Fruit fly (Drosophila melanogaster) whole organism, embryonic: ENCODE results near the gene RpS26.
A peak's percentile ranks its signal among the peaks of the same experiment; 100 is the strongest.

Experiments used
- Ada2b ChIP-seq: fragments of 200-800 bp; sonication (Bioruptor generic); IDR thresholded peaks from 2 replicates; pipeline ENCODE4 v1.3.6; 2022; ENCODE audit warnings: missing biosample characterization, missing genetic modification characterization
- B-H2 ChIP-seq: fragments of 200-800 bp; sonication (Bioruptor generic); optimal IDR thresholded peaks from 2 replicates; lab custom pipeline; 2018; ENCODE audit warnings: missing biosample characterization, mild to moderate bottlenecking, missing genetic modification characterization
- C15 ChIP-seq: fragments of 200-800 bp; sonication (Bioruptor generic); IDR thresholded peaks from 3 replicates; pipeline ENCODE4 v1.3.6; 2022; ENCODE audit warnings: missing biosample characterization, missing genetic modification characterization
- CG10543 ChIP-seq: fragments of 200-800 bp; sonication (Bioruptor generic); optimal IDR thresholded peaks from 3 replicates; lab custom pipeline; 2017; ENCODE audit warnings: missing biosample characterization, mild to moderate bottlenecking, missing genetic modification characterization, moderate library complexity
- CG11093 ChIP-seq: fragments of 200-800 bp; sonication (Bioruptor generic); IDR thresholded peaks from 3 replicates; pipeline ENCODE4 v1.3.6; 2022; ENCODE audit warnings: missing biosample characterization, missing genetic modification characterization
- CG11456 ChIP-seq: fragments of 200-800 bp; sonication (Bioruptor generic); IDR thresholded peaks from 3 replicates; pipeline ENCODE4 v1.3.6; 2022; ENCODE audit warnings: missing biosample characterization, missing genetic modification characterization
- CG11695 ChIP-seq: fragments of 200-800 bp; sonication (Bioruptor generic); IDR thresholded peaks from 3 replicates; pipeline ENCODE4 v1.3.6; 2022; ENCODE audit warnings: missing biosample characterization, missing genetic modification characterization
- CG12299 ChIP-seq: fragments of 200-800 bp; sonication (Bioruptor generic); optimal IDR thresholded peaks from 2 replicates; lab custom pipeline; 2018; ENCODE audit warnings: missing biosample characterization, mild to moderate bottlenecking, missing genetic modification characterization
- CG15011 ChIP-seq: fragments of 200-800 bp; sonication (Bioruptor generic); optimal IDR thresholded peaks from 3 replicates; lab custom pipeline; 2018; ENCODE audit warnings: missing biosample characterization, mild to moderate bottlenecking, missing genetic modification characterization
- CG1529 ChIP-seq: fragments of 200-800 bp; sonication (Bioruptor generic); optimal IDR thresholded peaks from 3 replicates; lab custom pipeline; 2018; ENCODE audit warnings: missing biosample characterization, missing genetic modification characterization
- CG1602 ChIP-seq: fragments of 200-800 bp; sonication (Bioruptor generic); optimal IDR thresholded peaks from 3 replicates; lab custom pipeline; 2016; ENCODE audit warnings: missing biosample characterization, missing genetic modification characterization
- CG17829 ChIP-seq: fragments of 200-800 bp; optimal IDR thresholded peaks from 2 replicates; lab custom pipeline; 2019; ENCODE audit warnings: missing biosample characterization, mild to moderate bottlenecking, missing genetic modification characterization, moderate library complexity
- CG2120 ChIP-seq: fragments of 200-800 bp; sonication (Bioruptor generic); optimal IDR thresholded peaks from 3 replicates; lab custom pipeline; 2016; ENCODE audit warnings: missing biosample characterization, missing genetic modification characterization
- CG2129 ChIP-seq: fragments of 200-800 bp; sonication (Bioruptor generic); IDR thresholded peaks from 2 replicates; pipeline ENCODE4 v1.3.6; 2022; ENCODE audit warnings: missing biosample characterization, missing genetic modification characterization; ENCODE audit not compliant: partially characterized antibody
- CG32532 ChIP-seq: fragments of 200-800 bp; sonication (Bioruptor generic); IDR thresholded peaks from 2 replicates; pipeline ENCODE4 v1.3.6; 2022; ENCODE audit warnings: missing biosample characterization, missing genetic modification characterization
- CG4707 ChIP-seq: fragments of 200-800 bp; sonication (Bioruptor generic); optimal IDR thresholded peaks from 2 replicates; lab custom pipeline; 2018; ENCODE audit warnings: missing biosample characterization, mild to moderate bottlenecking, missing genetic modification characterization, moderate library complexity
- CG5245 ChIP-seq: fragments of 200-800 bp; sonication (Bioruptor generic); optimal IDR thresholded peaks from 3 replicates; lab custom pipeline; 2016; ENCODE audit warnings: missing biosample characterization, missing genetic modification characterization
- CG7928 ChIP-seq: fragments of 200-800 bp; sonication (Bioruptor generic); optimal IDR thresholded peaks from 2 replicates; lab custom pipeline; 2017; ENCODE audit warnings: missing biosample characterization, mild to moderate bottlenecking, missing genetic modification characterization
- CG9876 ChIP-seq: fragments of 200-800 bp; sonication (Bioruptor generic); optimal IDR thresholded peaks from 2 replicates; lab custom pipeline; 2016; ENCODE audit warnings: missing biosample characterization, missing genetic modification characterization
- Dll ChIP-seq: fragments of 200-800 bp; sonication (Bioruptor generic); IDR thresholded peaks from 4 replicates; pipeline ENCODE4 v1.3.6; 2022; ENCODE audit warnings: missing biosample characterization, missing genetic modification characterization; ENCODE audit not compliant: partially characterized antibody
- Dref ChIP-seq: fragments of 200-800 bp; sonication (Bioruptor generic); IDR thresholded peaks from 2 replicates; pipeline ENCODE4 v1.3.6; 2022; ENCODE audit warnings: missing biosample characterization, missing genetic modification characterization
- Ets65A ChIP-seq: fragments of 200-800 bp; sonication (Bioruptor generic); peaks from one replicate; lab custom pipeline; 2016; ENCODE audit warnings: missing biosample characterization, missing genetic modification characterization
- HLH4C ChIP-seq: fragments of 200-800 bp; sonication (Bioruptor generic); IDR thresholded peaks from 3 replicates; pipeline ENCODE4 v1.3.6; 2022; ENCODE audit warnings: missing biosample characterization, missing genetic modification characterization; ENCODE audit not compliant: partially characterized antibody
- Hr78 ChIP-seq, 2 experiments: fragments of 200-800 bp in 1 of 2; fragments of >200 bp in 1 of 2; sonication (Bioruptor generic) in 1 of 2; optimal IDR thresholded peaks; 2 replicates each; lab custom pipeline; 2017 to 2019; ENCODE audit warnings: missing biosample characterization in 2 of 2, missing genetic modification characterization in 2 of 2, mild to moderate bottlenecking in 1 of 2, moderate library complexity in 1 of 2
- Kr ChIP-seq: fragments of 200-800 bp; sonication (Bioruptor generic); optimal IDR thresholded peaks from 2 replicates; lab custom pipeline; 2017; ENCODE audit warnings: missing biosample characterization, mild to moderate bottlenecking, missing genetic modification characterization
- Oaz ChIP-seq: fragments of 200-800 bp; sonication (Bioruptor generic); IDR thresholded peaks from 2 replicates; pipeline ENCODE4 v1.3.6; 2022; ENCODE audit warnings: missing biosample characterization, missing genetic modification characterization
- Opbp ChIP-seq: fragments of 200-800 bp; sonication (Bioruptor generic); IDR thresholded peaks from 3 replicates; pipeline ENCODE4 v1.3.6; 2022; ENCODE audit warnings: missing biosample characterization, missing genetic modification characterization; ENCODE audit not compliant: partially characterized antibody
- Sry-β ChIP-seq: fragments of 200-800 bp; sonication (Bioruptor generic); optimal IDR thresholded peaks from 2 replicates; lab custom pipeline; 2018; ENCODE audit warnings: missing biosample characterization, mild to moderate bottlenecking, missing genetic modification characterization, moderate library complexity
- Vsx1 ChIP-seq: fragments of 200-800 bp; sonication (Bioruptor generic); optimal IDR thresholded peaks from 2 replicates; lab custom pipeline; 2017; ENCODE audit warnings: missing biosample characterization, mild to moderate bottlenecking, missing genetic modification characterization, missing genetic modification reagents
- amos ChIP-seq: fragments of 200-800 bp; sonication (Bioruptor generic); IDR thresholded peaks from 2 replicates; pipeline ENCODE4 v1.3.6; 2022; ENCODE audit warnings: missing biosample characterization, missing genetic modification characterization; ENCODE audit not compliant: partially characterized antibody
- ap ChIP-seq: fragments of 200-800 bp; sonication (Bioruptor generic); IDR thresholded peaks from 2 replicates; pipeline ENCODE4 v1.3.6; 2022; ENCODE audit warnings: missing biosample characterization, missing genetic modification characterization
- ash1 ChIP-seq: fragments of 200-800 bp; sonication (Bioruptor generic); optimal IDR thresholded peaks from 2 replicates; lab custom pipeline; 2018; ENCODE audit warnings: missing biosample characterization, mild to moderate bottlenecking, missing genetic modification characterization
- cato ChIP-seq: fragments of 200-800 bp; sonication (Bioruptor generic); optimal IDR thresholded peaks from 2 replicates; lab custom pipeline; 2016; ENCODE audit warnings: missing biosample characterization, missing genetic modification characterization, borderline replicate concordance
- cwo ChIP-seq: fragments of 200-800 bp; sonication (Bioruptor generic); optimal IDR thresholded peaks from 3 replicates; lab custom pipeline; 2017; ENCODE audit warnings: missing biosample characterization, missing genetic modification characterization, mild to moderate bottlenecking, moderate library complexity, missing genetic modification reagents
- emc ChIP-seq: fragments of 200-800 bp; sonication (Bioruptor generic); optimal IDR thresholded peaks from 2 replicates; lab custom pipeline; 2016; ENCODE audit warnings: missing biosample characterization, missing genetic modification characterization
- gsb ChIP-seq: fragments of 200-800 bp; sonication (Bioruptor generic); IDR thresholded peaks from 2 replicates; pipeline ENCODE4 v1.3.6; 2022; ENCODE audit warnings: missing biosample characterization, missing genetic modification characterization
- inv ChIP-seq: fragments of 200-800 bp; sonication (Bioruptor generic); IDR thresholded peaks from 2 replicates; pipeline ENCODE4 v1.3.6; 2022; ENCODE audit warnings: missing biosample characterization, missing genetic modification characterization; ENCODE audit not compliant: partially characterized antibody
- lilli ChIP-seq: fragments of 200-800 bp; sonication (Bioruptor generic); optimal IDR thresholded peaks from 3 replicates; lab custom pipeline; 2016; ENCODE audit warnings: missing biosample characterization, missing genetic modification characterization
- mirr ChIP-seq: fragments of 200-800 bp; sonication (Bioruptor generic); optimal IDR thresholded peaks from 3 replicates; lab custom pipeline; 2018; ENCODE audit warnings: missing biosample characterization, mild to moderate bottlenecking, missing genetic modification characterization
- nmo ChIP-seq: fragments of 200-800 bp; sonication (Bioruptor generic); optimal IDR thresholded peaks from 2 replicates; lab custom pipeline; 2018; ENCODE audit warnings: missing biosample characterization, mild to moderate bottlenecking, missing genetic modification characterization, moderate library complexity
- org-1 ChIP-seq: fragments of 200-800 bp; sonication (Bioruptor generic); optimal IDR thresholded peaks from 2 replicates; lab custom pipeline; 2017; ENCODE audit warnings: missing biosample characterization, missing genetic modification characterization
- pb ChIP-seq: fragments of 200-800 bp; sonication (Bioruptor generic); optimal IDR thresholded peaks from 3 replicates; lab custom pipeline; 2016; ENCODE audit warnings: missing biosample characterization, missing genetic modification characterization
- sim ChIP-seq: fragments of 200-800 bp; sonication (Bioruptor generic); IDR thresholded peaks from 2 replicates; pipeline ENCODE4 v1.3.6; 2022; ENCODE audit warnings: missing biosample characterization, missing genetic modification characterization
- slou ChIP-seq: fragments of 200-800 bp; sonication (Bioruptor generic); optimal IDR thresholded peaks from 3 replicates; lab custom pipeline; 2016; ENCODE audit warnings: missing biosample characterization, missing genetic modification characterization
- sqz ChIP-seq: fragments of 200-800 bp; sonication (Bioruptor generic); optimal IDR thresholded peaks from 3 replicates; lab custom pipeline; 2018; ENCODE audit warnings: missing biosample characterization, mild to moderate bottlenecking, missing genetic modification characterization
- unc-4 ChIP-seq: fragments of 200-800 bp; sonication (Bioruptor generic); IDR thresholded peaks from 2 replicates; pipeline ENCODE4 v1.3.6; 2022; ENCODE audit warnings: missing biosample characterization, missing genetic modification characterization; ENCODE audit not compliant: partially characterized antibody
- usp ChIP-seq: fragments of >200 bp; optimal IDR thresholded peaks from 2 replicates; lab custom pipeline; 2017; ENCODE audit warnings: missing biosample characterization, missing genetic modification characterization
- vvl ChIP-seq: fragments of 200-800 bp; sonication (Bioruptor generic); IDR thresholded peaks from 2 replicates; pipeline ENCODE4 v1.3.6; 2022; ENCODE audit warnings: missing biosample characterization, missing genetic modification characterization
- zf30C ChIP-seq: fragments of 200-800 bp; sonication (Bioruptor generic); optimal IDR thresholded peaks from 3 replicates; lab custom pipeline; 2018; ENCODE audit warnings: missing biosample characterization, mild to moderate bottlenecking, missing genetic modification characterization

RpS26 gene

DNA sequence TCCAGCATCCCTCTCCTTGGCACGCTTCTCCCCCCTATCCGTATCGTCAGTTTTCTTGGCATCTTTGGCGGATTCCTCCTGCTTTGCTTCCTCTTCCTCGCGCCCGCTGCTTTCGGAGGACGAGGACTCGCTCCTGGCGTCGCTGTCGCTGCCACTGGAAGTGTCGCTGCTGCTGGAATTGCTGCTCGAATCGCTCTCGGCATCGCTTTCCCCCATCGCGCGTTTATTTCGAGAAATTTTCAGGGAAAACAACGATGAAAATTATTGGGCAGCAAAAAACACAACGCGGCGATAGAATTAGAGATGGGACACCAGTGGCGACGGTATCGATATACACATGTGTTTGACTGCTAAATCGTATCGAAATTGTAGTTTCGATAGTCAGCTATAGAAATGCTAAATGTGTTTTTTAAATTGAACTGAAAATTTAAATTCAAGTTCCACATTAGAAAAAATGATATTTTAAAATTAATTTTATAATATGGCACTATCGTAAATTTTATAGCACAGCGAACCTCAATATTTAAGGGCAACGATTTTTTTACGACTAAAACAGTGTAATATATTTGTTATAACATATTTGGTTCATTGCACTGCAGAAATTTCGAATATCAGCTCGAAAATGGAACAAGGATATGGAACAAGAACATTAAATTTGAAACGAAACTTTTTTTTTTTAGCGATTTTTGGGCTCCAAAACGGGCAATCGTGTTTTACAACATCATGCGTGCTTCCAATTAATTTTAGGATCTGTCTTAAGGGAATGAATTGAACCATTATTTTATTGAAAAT is 5.8 kb upstream of the RpS26 start, which contains the start of gene ncm (continued):
- TF ChIP-seq unc-4 (GFP tag; lab: Robert Waterston, UW) (peak; percentile 91), Hr78 (GFP tag; optimal IDR thresholded peaks at IDR 0.05; lab: Kevin White, UChicago) (no peak), Dll (GFP tag; lab: Robert Waterston, UW) (peak; percentile 87), sim (GFP tag; lab: Robert Waterston, UW) (no peak), gsb (GFP tag; lab: Robert Waterston, UW) (no peak), CG10543 (GFP tag; lab: Kevin White, UChicago) (no peak), CG11093 (no peak), nmo (GFP tag; lab: Kevin White, UChicago) (peak; percentile 42), CG4707 (GFP tag; lab: Kevin White, UChicago) (no peak), sqz (no peak), org-1 (GFP tag; lab: Kevin White, UChicago) (no peak), Oaz (GFP tag; lab: Robert Waterston, UW) (no peak), Opbp (GFP tag; lab: Robert Waterston, UW) (peak; percentile 91), emc (GFP tag; lab: Kevin White, UChicago) (no peak), slou (GFP tag; lab: Kevin White, UChicago) (no peak), CG11456 (GFP tag; lab: Robert Waterston, UW) (no peak), cwo (GFP tag; lab: Kevin White, UChicago) (no peak), CG1529 (GFP tag; lab: Kevin White, UChicago) (no peak), Sry-β (GFP tag; lab: Kevin White, UChicago) (peak; percentile 82), Kr (GFP tag; lab: Kevin White, UChicago) (no peak), CG2120 (GFP tag; lab: Kevin White, UChicago) (peak; percentile 25), ap (GFP tag; lab: Robert Waterston, UW) (no peak), ash1 (GFP tag; lab: Kevin White, UChicago) (no peak), lilli (GFP tag; lab: Kevin White, UChicago) (peak; percentile 33), CG12299 (tag; lab: Kevin White, UChicago) (no peak), Vsx1 (GFP tag; lab: Kevin White, UChicago) (no peak), Ada2b (GFP tag; lab: Robert Waterston, UW) (no peak), Ets65A (peak; percentile 74), usp (GFP tag; lab: Kevin White, UChicago) (no peak), CG1602 (GFP tag; lab: Kevin White, UChicago) (no peak), Dref (GFP tag; lab: Robert Waterston, UW) (peak; percentile 92), CG2129 (peak; percentile 71), zf30C (no peak), mirr (GFP tag; lab: Kevin White, UChicago) (no peak), amos (GFP tag; lab: Robert Waterston, UW) (peak; percentile 91), CG9876 (GFP tag; lab: Kevin White, UChicago) (no peak), inv (GFP tag; lab: Robert Waterston, UW) (peak; percentile 83), CG17829 (tag; lab: Kevin White, UChicago) (peak; percentile 10), vvl (GFP tag; lab: Robert Waterston, UW) (0 out of 2 replicates have a peak, but pooled peaks have one; percentile 22), CG32532 (GFP tag; lab: Robert Waterston, UW) (no peak), CG5245 (GFP tag; lab: Kevin White, UChicago) (no peak), B-H2 (GFP tag; lab: Kevin White, UChicago) (no peak), C15 (GFP tag; lab: Robert Waterston, UW) (no peak), CG7928 (GFP tag; lab: Kevin White, UChicago) (no peak), CG15011 (GFP tag; lab: Kevin White, UChicago) (no peak), cato (no peak), pb (GFP tag; lab: Kevin White, UChicago) (no peak), HLH4C (GFP tag; lab: Robert Waterston, UW) (peak; percentile 87), CG11695 (GFP tag; lab: Robert Waterston, UW) (no peak)
